Fruit fly (Drosophila melanogaster) whole organism, wandering third instar larva: ENCODE measurements around the gene Muc4B.

Source experiments
- Dfd ChIP-seq: fragments of >200 bp; optimal IDR thresholded peaks from 2 replicates; lab custom pipeline; 2017; ENCODE audit warnings: missing biosample characterization, missing genetic modification characterization
- ey ChIP-seq: fragments of 200-800 bp; sonication (Bioruptor generic); optimal IDR thresholded peaks from 2 replicates; lab custom pipeline; 2016; ENCODE audit warnings: missing biosample characterization, missing genetic modification characterization
- lola ChIP-seq: fragments of >200 bp; optimal IDR thresholded peaks from 2 replicates; lab custom pipeline; 2017; ENCODE audit warnings: missing biosample characterization, missing genetic modification characterization
- pan ChIP-seq: fragments of >200 bp; optimal IDR thresholded peaks from 2 replicates; lab custom pipeline; 2017
- usp ChIP-seq: fragments of >200 bp; optimal IDR thresholded peaks from 2 replicates; lab custom pipeline; 2017; ENCODE audit warnings: missing biosample characterization, missing genetic modification characterization

DNA sequence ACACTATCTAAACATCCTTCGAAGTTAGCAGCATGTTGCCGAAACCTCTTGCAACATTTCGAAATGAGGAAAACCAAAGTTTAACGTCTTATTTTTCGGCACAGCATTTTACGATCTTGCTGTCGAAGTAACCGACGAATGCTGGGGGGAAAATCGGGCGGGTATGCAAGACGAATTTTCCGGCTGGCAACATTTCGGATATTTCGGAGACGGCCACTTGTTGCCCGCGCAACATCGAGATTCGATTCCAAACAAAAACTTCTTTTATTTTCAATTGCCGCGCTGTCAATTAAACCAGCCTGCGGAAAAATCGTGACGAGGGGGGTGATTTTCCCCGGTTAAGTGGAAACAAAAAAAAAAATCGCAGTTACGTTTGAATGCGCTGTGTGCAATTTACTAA lies 39.2 kb downstream of the Muc4B start:
- TF ChIP-seq usp (GFP tag; lab: Kevin White, UChicago) (no peak), lola (GFP tag; lab: Kevin White, UChicago) (no peak), Dfd (GFP tag; lab: Kevin White, UChicago) (no peak), ey (no peak), pan (lab: Kevin White, UChicago) (no peak)
